Worm (Caenorhabditis elegans) whole organism, young adult: ENCODE measurements around the gene sma-1.

ENCODE experiments used
- B0019.2 ChIP-seq: fragments of 200-800 bp; sonication (Bioruptor generic); conservative IDR thresholded peaks from 2 replicates; pipeline ENCODE4 v1.3.6; 2022; ENCODE audit warnings: missing genetic modification reagents, missing genetic modification characterization, missing compliant biosample characterization
- B0035.1 ChIP-seq: sonication (generic microtip); optimal IDR thresholded peaks from 2 replicates; lab custom pipeline; 2016; ENCODE audit warnings: missing genetic modification characterization, mild to moderate bottlenecking, missing compliant biosample characterization, missing genotype, missing genetic modification reagents
- B0336.3 ChIP-seq: fragments of 200-800 bp; sonication (Bioruptor generic); IDR thresholded peaks from 2 replicates; pipeline ENCODE4 v1.3.6; 2022; ENCODE audit warnings: missing genetic modification characterization, missing compliant biosample characterization
- C06A6.2 ChIP-seq: fragments of 200-800 bp; sonication (Bioruptor generic); conservative IDR thresholded peaks from 2 replicates; pipeline ENCODE4 v1.3.6; 2022; ENCODE audit warnings: missing genetic modification characterization, missing compliant biosample characterization
- K11D2.4 ChIP-seq: fragments of 200-800 bp; sonication (Bioruptor generic); IDR thresholded peaks from 2 replicates; pipeline ENCODE4 v1.3.6; 2022; ENCODE audit warnings: missing genetic modification reagents, missing genetic modification characterization, missing compliant biosample characterization
- Y67H2A.10 ChIP-seq: fragments of 200-800 bp; sonication (Bioruptor generic); conservative IDR thresholded peaks from 2 replicates; pipeline ENCODE4 v1.3.6; 2022; ENCODE audit warnings: missing genetic modification reagents, missing genetic modification characterization, missing compliant biosample characterization
- Y79H2A.3 ChIP-seq: fragments of 200-800 bp; sonication (Bioruptor generic); conservative IDR thresholded peaks from 2 replicates; pipeline ENCODE4 v1.3.6; 2022; ENCODE audit warnings: missing genetic modification reagents, missing genetic modification characterization, missing compliant biosample characterization
- aptf-2 ChIP-seq: fragments of 200-800 bp; sonication (Bioruptor generic); conservative IDR thresholded peaks from 2 replicates; pipeline ENCODE4 v1.3.6; 2022; ENCODE audit warnings: missing genetic modification reagents, missing genetic modification characterization, missing compliant biosample characterization
- atf-7 ChIP-seq: sonication (generic microtip); optimal IDR thresholded peaks from 2 replicates; lab custom pipeline; 2017; ENCODE audit warnings: mild to moderate bottlenecking, missing genetic modification characterization, missing compliant biosample characterization
- bed-2 ChIP-seq: fragments of 200-800 bp; sonication (Bioruptor generic); IDR thresholded peaks from 2 replicates; pipeline ENCODE4 v1.3.6; 2022; ENCODE audit warnings: missing genetic modification reagents, missing genetic modification characterization, missing compliant biosample characterization
- ceh-27 ChIP-seq: fragments of 200-800 bp; sonication (Bioruptor generic); optimal IDR thresholded peaks from 2 replicates; lab custom pipeline; 2018; ENCODE audit warnings: mild to moderate bottlenecking, missing genetic modification characterization, moderate library complexity, missing compliant biosample characterization
- ceh-79 ChIP-seq: sonication (generic microtip); optimal IDR thresholded peaks from 2 replicates; lab custom pipeline; 2017; ENCODE audit warnings: mild to moderate bottlenecking, missing genetic modification characterization, missing compliant biosample characterization
- ceh-91 ChIP-seq: fragments of 200-800 bp; sonication (Bioruptor generic); IDR thresholded peaks from 2 replicates; pipeline ENCODE4 v1.3.6; 2022; ENCODE audit warnings: missing genetic modification reagents, missing genetic modification characterization, missing compliant biosample characterization
- chd-7 ChIP-seq: sonication (generic microtip); optimal IDR thresholded peaks from 2 replicates; lab custom pipeline; 2016; ENCODE audit warnings: mild to moderate bottlenecking, missing genetic modification characterization, moderate library complexity, missing compliant biosample characterization
- dpff-1 ChIP-seq: sonication (generic microtip); optimal IDR thresholded peaks from 2 replicates; lab custom pipeline; 2017; ENCODE audit warnings: mild to moderate bottlenecking, missing genetic modification characterization, missing compliant biosample characterization
- egl-44 ChIP-seq: fragments of 200-800 bp; sonication (Bioruptor generic); IDR thresholded peaks from 2 replicates; pipeline ENCODE4 v1.3.6; 2022; ENCODE audit warnings: missing genetic modification reagents, missing genetic modification characterization, missing compliant biosample characterization
- egrh-3 ChIP-seq: fragments of 200-800 bp; sonication (Bioruptor generic); IDR thresholded peaks from 2 replicates; pipeline ENCODE4 v1.3.6; 2022; ENCODE audit warnings: missing genetic modification reagents, missing genetic modification characterization, missing compliant biosample characterization
- ets-4 ChIP-seq: fragments of 200-800 bp; sonication (Bioruptor generic); optimal IDR thresholded peaks from 2 replicates; lab custom pipeline; 2018; ENCODE audit warnings: mild to moderate bottlenecking, missing genetic modification characterization, missing compliant biosample characterization
- hlh-26 ChIP-seq: fragments of 200-800 bp; sonication (Bioruptor generic); conservative IDR thresholded peaks from 2 replicates; pipeline ENCODE4 v1.3.6; 2022; ENCODE audit warnings: missing genetic modification reagents, missing genetic modification characterization, missing compliant biosample characterization
- lag-1 ChIP-seq: fragments of 200-800 bp; sonication (Bioruptor generic); IDR thresholded peaks from 2 replicates; pipeline ENCODE4 v1.3.6; 2022; ENCODE audit warnings: missing genetic modification reagents, missing genetic modification characterization, missing compliant biosample characterization
- let-607 ChIP-seq, 2 experiments: fragments of 200-800 bp in 1 of 2; sonication (Bioruptor generic) in 1 of 2; sonication (generic microtip) in 1 of 2; optimal IDR thresholded peaks; 2 replicates each; lab custom pipeline; 2016 to 2018; ENCODE audit warnings: mild to moderate bottlenecking in 2 of 2, missing compliant biosample characterization in 2 of 2, missing genetic modification characterization in 2 of 2, moderate library complexity in 2 of 2, missing genotype in 1 of 2
- lin-40 ChIP-seq: sonication (generic microtip); optimal IDR thresholded peaks from 2 replicates; lab custom pipeline; 2016; ENCODE audit warnings: missing genetic modification characterization, mild to moderate bottlenecking, missing compliant biosample characterization, missing genotype, missing genetic modification reagents
- lir-1 ChIP-seq: fragments of 200-800 bp; sonication (Bioruptor generic); conservative IDR thresholded peaks from 2 replicates; pipeline ENCODE4 v1.3.6; 2022; ENCODE audit warnings: missing genetic modification reagents, missing genetic modification characterization, missing compliant biosample characterization
- nfya-1 ChIP-seq: sonication (generic microtip); optimal IDR thresholded peaks from 2 replicates; lab custom pipeline; 2017; ENCODE audit warnings: antibody characterized with exemption, missing compliant biosample characterization, missing genetic modification characterization, borderline replicate concordance; ENCODE audit not compliant: insufficient read depth
- nfya-2 ChIP-seq: fragments of 200-800 bp; sonication (Bioruptor generic); IDR thresholded peaks from 2 replicates; pipeline ENCODE4 v1.3.6; 2022; ENCODE audit warnings: missing genetic modification reagents, missing genetic modification characterization, missing compliant biosample characterization
- nhr-80 ChIP-seq: sonication (generic microtip); optimal IDR thresholded peaks from 2 replicates; lab custom pipeline; 2016; ENCODE audit warnings: missing genetic modification characterization, missing compliant biosample characterization
- pbrm-1 ChIP-seq: fragments of 200-800 bp; sonication (Bioruptor generic); IDR thresholded peaks from 2 replicates; pipeline ENCODE4 v1.3.6; 2022; ENCODE audit warnings: missing genetic modification reagents, missing genetic modification characterization, missing compliant biosample characterization
- rcor-1 ChIP-seq: fragments of 200-800 bp; sonication (Bioruptor generic); IDR thresholded peaks from 2 replicates; pipeline ENCODE4 v1.3.6; 2022; ENCODE audit warnings: missing genetic modification reagents, missing genetic modification characterization, missing compliant biosample characterization
- sea-2 ChIP-seq: fragments of 200-800 bp; sonication (Bioruptor generic); IDR thresholded peaks from 2 replicates; pipeline ENCODE4 v1.3.6; 2022; ENCODE audit warnings: missing genetic modification characterization, missing compliant biosample characterization
- snpc-3.4 ChIP-seq: sonication (generic microtip); optimal IDR thresholded peaks from 2 replicates; lab custom pipeline; 2017; ENCODE audit warnings: missing genetic modification characterization, mild to moderate bottlenecking, missing compliant biosample characterization, antibody characterized with exemption, moderate library complexity, missing genotype, missing genetic modification reagents
- sptf-2 ChIP-seq: fragments of 200-800 bp; sonication (Bioruptor generic); optimal IDR thresholded peaks from 2 replicates; lab custom pipeline; 2018; ENCODE audit warnings: mild to moderate bottlenecking, missing genetic modification characterization, missing compliant biosample characterization
- unc-130 ChIP-seq: sonication (generic microtip); optimal IDR thresholded peaks from 2 replicates; lab custom pipeline; 2016; ENCODE audit warnings: missing genetic modification reagents, missing genetic modification characterization, missing compliant biosample characterization
- zfh-2 ChIP-seq: fragments of 200-800 bp; sonication (Bioruptor generic); conservative IDR thresholded peaks from 2 replicates; pipeline ENCODE4 v1.3.6; 2022; ENCODE audit warnings: missing genetic modification reagents, missing genetic modification characterization, missing compliant biosample characterization
- ztf-26 ChIP-seq: sonication (generic microtip); optimal IDR thresholded peaks from 2 replicates; lab custom pipeline; 2017; ENCODE audit warnings: missing genetic modification characterization, missing compliant biosample characterization

sma-1 gene

DNA sequence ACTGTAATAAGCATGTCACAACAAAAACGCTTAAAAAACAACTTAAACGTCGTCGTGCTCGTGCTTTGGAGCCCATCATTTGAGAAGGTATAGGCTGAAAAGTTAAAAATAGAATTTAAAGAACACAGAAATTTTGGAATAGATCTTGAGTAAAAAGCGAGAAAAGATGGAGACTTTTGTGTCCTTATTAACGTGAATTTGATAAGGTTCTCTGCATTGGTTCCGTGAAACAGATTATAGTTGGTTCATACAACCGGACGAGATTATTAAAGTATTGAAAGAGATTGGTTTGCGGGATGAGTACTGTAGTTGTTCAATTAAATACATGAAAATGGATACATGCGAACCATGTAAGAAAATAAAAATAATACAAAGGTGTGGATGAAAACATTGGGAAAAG is 38.5 kb downstream of the sma-1 start, which contains the start of gene gpla-1:
TSS of gene gpla-1 (minus strand) at position 101 of the 400 bp plus-strand sequence.
- TF ChIP-seq chd-7 (no peak), bed-2 (GFP tag; lab: Robert Waterston, UW) (no peak), B0336.3 (GFP tag; lab: Robert Waterston, UW) (no peak), dpff-1 (tag; lab: Kevin White, UChicago) (no peak), aptf-2 (GFP tag; lab: Robert Waterston, UW) (no peak), snpc-3.4 (tag; lab: Kevin White, UChicago) (no peak)

DNA sequence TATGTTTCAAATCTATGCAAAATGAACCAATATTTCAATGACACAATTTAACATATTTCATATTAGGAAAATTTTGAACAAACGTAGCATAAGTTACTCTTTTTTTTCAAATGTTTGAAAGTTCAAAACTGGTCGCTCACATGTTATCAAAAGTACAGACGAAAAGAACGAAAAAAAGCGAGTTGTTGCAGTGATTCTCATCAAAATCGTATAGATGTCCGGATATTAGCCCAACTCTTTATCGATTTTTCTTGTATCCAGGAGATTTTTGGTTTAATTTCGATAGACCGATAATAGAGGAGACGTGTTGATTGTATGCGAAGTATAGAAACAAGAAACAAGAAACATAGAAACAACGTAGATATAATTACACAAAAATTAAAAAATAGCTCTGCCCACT is 41.1 kb downstream of the sma-1 start:
- no peak for TF ChIP-seq let-607 (tag; optimal IDR thresholded peaks at IDR 0.05; lab: Kevin White, UChicago)
- TF ChIP-seq B0019.2 (GFP tag; lab: Robert Waterston, UW) = no peak
- no peak for TF ChIP-seq hlh-26
- no peak for TF ChIP-seq egrh-3 (GFP tag; lab: Robert Waterston, UW)
- no peak for TF ChIP-seq K11D2.4 (GFP tag; lab: Robert Waterston, UW)
- TF ChIP-seq sea-2 (GFP tag; lab: Robert Waterston, UW) = no peak
- no peak for TF ChIP-seq B0336.3 (GFP tag; lab: Robert Waterston, UW)
- no peak for TF ChIP-seq egl-44 (GFP tag; lab: Robert Waterston, UW)
- no peak for TF ChIP-seq C06A6.2 (GFP tag; lab: Robert Waterston, UW)
- no peak for TF ChIP-seq Y67H2A.10 (GFP tag; lab: Robert Waterston, UW)
- no peak for TF ChIP-seq ceh-79 (tag; lab: Kevin White, UChicago)

DNA sequence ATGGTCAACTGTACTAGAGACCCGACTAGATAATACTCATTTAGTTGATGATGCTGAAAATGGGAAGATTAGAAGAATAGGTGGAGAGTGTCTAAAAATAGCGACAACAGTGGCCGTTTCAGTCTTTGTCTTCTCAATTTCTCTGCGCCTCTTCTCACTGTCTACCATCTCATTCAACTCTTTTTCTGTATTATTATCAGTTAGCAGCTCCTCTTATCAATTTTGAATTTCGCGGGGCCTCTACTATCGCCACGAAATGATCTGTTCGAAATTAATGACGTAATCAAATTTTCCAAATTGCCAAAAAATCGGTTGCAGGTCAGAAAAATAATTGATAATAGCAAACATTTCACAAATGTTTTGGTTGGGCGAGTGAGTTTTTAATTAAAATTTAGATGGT is 42.4 kb downstream of the sma-1 start:
- TF ChIP-seq nhr-80 (tag; lab: Kevin White, UChicago) = peak; percentile 84
- TF ChIP-seq atf-7 = peak; percentile 70
- TF ChIP-seq pbrm-1 (GFP tag; lab: Robert Waterston, UW) = no peak

DNA sequence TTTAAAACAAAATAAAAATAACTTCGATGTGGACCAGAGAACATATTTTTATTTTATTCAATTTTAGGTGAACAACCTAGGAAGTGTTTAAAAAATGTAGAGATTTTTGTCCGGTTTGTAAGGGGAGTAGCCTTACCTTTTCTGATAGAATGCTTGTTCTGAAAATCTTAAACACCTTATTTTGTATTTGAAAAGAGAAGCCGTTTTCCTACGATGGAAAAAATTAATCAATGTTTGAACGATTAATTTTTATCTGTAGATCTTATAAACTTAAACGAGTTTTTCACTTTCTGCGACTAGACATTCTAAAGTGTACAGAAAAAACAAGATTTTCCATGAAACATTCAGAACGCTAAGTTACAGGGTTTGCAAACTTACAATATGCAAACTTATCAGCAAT is 43.1 kb downstream of the sma-1 start, which contains the start of gene F58H1.6:
TSS of gene F58H1.6 (plus strand) at position 301 of the 400 bp plus-strand sequence.
- TF ChIP-seq zfh-2 (no peak), ztf-26 (tag; lab: Kevin White, UChicago) (no peak), ceh-91 (GFP tag; lab: Robert Waterston, UW) (no peak), lag-1 (no peak), ceh-27 (GFP tag; lab: Kevin White, UChicago) (no peak), Y79H2A.3 (GFP tag; lab: Robert Waterston, UW) (no peak), C06A6.2 (GFP tag; lab: Robert Waterston, UW) (no peak), nfya-1 (tag; lab: Kevin White, UChicago) (no peak), unc-130 (GFP tag; lab: Kevin White, UChicago) (no peak)

DNA sequence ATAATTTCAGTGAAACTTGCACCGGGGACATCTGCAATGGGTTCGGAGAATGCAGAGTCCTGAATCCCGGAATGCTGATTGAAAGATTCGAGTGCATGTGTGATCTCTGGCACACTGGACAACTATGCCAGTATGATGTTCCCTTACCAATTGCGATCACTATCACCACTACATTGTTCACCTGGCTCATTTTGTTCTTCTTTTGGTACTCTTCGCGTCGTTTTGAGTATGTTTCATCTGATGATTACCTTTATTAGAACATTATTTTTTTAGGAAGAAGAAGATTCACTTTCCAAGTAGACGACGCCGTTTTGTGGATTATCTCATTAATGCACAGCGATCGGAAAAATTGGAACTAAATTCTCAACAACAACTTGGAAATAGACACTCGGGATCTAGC is 44.5 kb downstream of the sma-1 start:
- TF ChIP-seq rcor-1 = no peak
- TF ChIP-seq nfya-2 (GFP tag; lab: Robert Waterston, UW) = no peak
- no peak for TF ChIP-seq ceh-79 (tag; lab: Kevin White, UChicago)
- no peak for TF ChIP-seq Y79H2A.3 (GFP tag; lab: Robert Waterston, UW)
- TF ChIP-seq B0035.1 (tag; lab: Kevin White, UChicago) = no peak
- TF ChIP-seq lir-1 (GFP tag; lab: Robert Waterston, UW) = no peak
- no peak for TF ChIP-seq lin-40 (tag; lab: Kevin White, UChicago)
- no peak for TF ChIP-seq sptf-2 (GFP tag; lab: Kevin White, UChicago)
- TF ChIP-seq ets-4 (GFP tag; lab: Kevin White, UChicago) = no peak
